Worm (Caenorhabditis elegans) whole organism, L1 larva: ENCODE data around the gene C26F1.3.
A peak's percentile ranks its signal among the peaks of the same experiment; 100 is the strongest.

Experiments used
- F16B12.6 ChIP-seq: fragments of 150-350 bp; optimal IDR thresholded peaks from 2 replicates; lab custom pipeline; 2014; ENCODE audit warnings: missing biosample characterization, missing genetic modification characterization
- Y116A8C.19 ChIP-seq: sonication (generic microtip); optimal IDR thresholded peaks from 2 replicates; lab custom pipeline; 2016; ENCODE audit warnings: missing compliant biosample characterization, missing genetic modification characterization, borderline replicate concordance
- ama-1 ChIP-seq: fragments of 150-350 bp; optimal IDR thresholded peaks from 2 replicates; lab custom pipeline; 2014
- blmp-1 ChIP-seq: fragments of 150-350 bp; optimal IDR thresholded peaks from 2 replicates; lab custom pipeline; 2014; ENCODE audit warnings: missing biosample characterization, missing genetic modification characterization
- dpl-1 ChIP-seq, 3 experiments: fragments of 150-350 bp in 2 of 3; sonication (generic microtip) in 1 of 3; optimal IDR thresholded peaks; 2 replicates each; lab custom pipeline; 2014 to 2017; ENCODE audit warnings: missing biosample characterization in 3 of 3, missing genetic modification characterization in 3 of 3, missing genetic modification reagents in 3 of 3
- efl-1 ChIP-seq, 4 experiments: fragments of 150-350 bp; optimal IDR thresholded peaks in 3 of 4; peaks in 1 of 4; 1 replicate in 1 of 4; 2 replicates in 3 of 4; lab custom pipeline; 2014; ENCODE audit warnings: missing biosample characterization in 2 of 4, missing genetic modification characterization in 2 of 4, missing genetic modification reagents in 2 of 4
- egl-13 ChIP-seq: sonication (generic microtip); optimal IDR thresholded peaks from 2 replicates; lab custom pipeline; 2016; ENCODE audit warnings: missing genotype, missing genetic modification reagents, missing genetic modification characterization, missing compliant biosample characterization
- elt-2 ChIP-seq: sonication (generic microtip); optimal IDR thresholded peaks from 2 replicates; lab custom pipeline; 2016; ENCODE audit warnings: missing genetic modification characterization, mild to moderate bottlenecking, inconsistent platforms, missing compliant biosample characterization, missing genetic modification reagents
- elt-3 ChIP-seq, 6 experiments: fragments of 150-350 bp in 1 of 6; sonication (generic microtip); optimal IDR thresholded peaks; 2 replicates each; lab custom pipeline; 2017 to 2018; ENCODE audit warnings: missing biosample characterization in 6 of 6, missing genetic modification characterization in 6 of 6, inconsistent platforms in 1 of 6
- ets-5 ChIP-seq: fragments of 200-800 bp; sonication (Bioruptor generic); IDR thresholded peaks from 2 replicates; pipeline ENCODE4 v1.3.6; 2022; ENCODE audit warnings: missing genetic modification characterization, missing compliant biosample characterization
- hlh-17 ChIP-seq: fragments of 200-800 bp; sonication (Bioruptor generic); optimal IDR thresholded peaks from 2 replicates; lab custom pipeline; 2018; ENCODE audit warnings: missing genetic modification characterization, mild to moderate bottlenecking, missing compliant biosample characterization, moderate library complexity, borderline replicate concordance
- irx-1 ChIP-seq: sonication (generic microtip); optimal IDR thresholded peaks from 2 replicates; lab custom pipeline; 2016; ENCODE audit warnings: missing genetic modification characterization, missing compliant biosample characterization
- jun-1 ChIP-seq: fragments of 150-350 bp; optimal IDR thresholded peaks from 2 replicates; lab custom pipeline; 2014; ENCODE audit warnings: missing biosample characterization, missing genetic modification reagents, missing genetic modification characterization
- lin-14 ChIP-seq: fragments of 200-800 bp; sonication (Bioruptor generic); optimal IDR thresholded peaks from 2 replicates; lab custom pipeline; 2018; ENCODE audit warnings: mild to moderate bottlenecking, missing genetic modification characterization, moderate library complexity, missing compliant biosample characterization
- lin-15B ChIP-seq: fragments of 150-350 bp; sonication (generic microtip); optimal IDR thresholded peaks from 3 replicates; lab custom pipeline; 2014; ENCODE audit warnings: missing biosample characterization, missing genetic modification characterization
- lin-35 ChIP-seq, 2 experiments: fragments of 150-350 bp; optimal IDR thresholded peaks; 2 replicates each; lab custom pipeline; 2014; ENCODE audit warnings: missing biosample characterization in 2 of 2, missing genetic modification characterization in 2 of 2, missing genetic modification reagents in 2 of 2
- lir-3 ChIP-seq: sonication (generic microtip); optimal IDR thresholded peaks from 2 replicates; lab custom pipeline; 2016; ENCODE audit warnings: mild to moderate bottlenecking, missing genetic modification characterization, moderate library complexity, missing compliant biosample characterization; ENCODE audit not compliant: poor library complexity
- lsy-2 ChIP-seq, 2 experiments: fragments of 150-350 bp; optimal IDR thresholded peaks; 2 replicates each; lab custom pipeline; 2014; ENCODE audit warnings: missing biosample characterization in 2 of 2, missing genetic modification characterization in 2 of 2
- mdl-1 ChIP-seq, 2 experiments: fragments of 150-350 bp; optimal IDR thresholded peaks; 2 replicates each; lab custom pipeline; 2014 to 2017; ENCODE audit warnings: missing biosample characterization in 2 of 2, missing genetic modification characterization in 2 of 2, inconsistent platforms in 1 of 2
- mef-2 ChIP-seq: fragments of 150-350 bp; optimal IDR thresholded peaks from 2 replicates; lab custom pipeline; 2014; ENCODE audit warnings: missing biosample characterization, missing genetic modification characterization
- nhr-19 ChIP-seq: fragments of 200-800 bp; sonication (Bioruptor generic); conservative IDR thresholded peaks from 2 replicates; pipeline ENCODE4 v1.3.6; 2022; ENCODE audit warnings: missing genetic modification characterization, missing compliant biosample characterization
- nhr-76 ChIP-seq: sonication (generic microtip); optimal IDR thresholded peaks from 2 replicates; lab custom pipeline; 2017; ENCODE audit warnings: missing biosample characterization, missing genetic modification characterization
- pqm-1 ChIP-seq: sonication (generic microtip); optimal IDR thresholded peaks from 3 replicates; lab custom pipeline; 2017; ENCODE audit warnings: missing biosample characterization, missing genetic modification characterization
- rnt-1 ChIP-seq: sonication (generic microtip); optimal IDR thresholded peaks from 2 replicates; lab custom pipeline; 2016; ENCODE audit warnings: mild to moderate bottlenecking, missing genetic modification characterization, moderate library complexity, missing compliant biosample characterization
- tlp-1 ChIP-seq: fragments of 150-350 bp; optimal IDR thresholded peaks from 2 replicates; lab custom pipeline; 2014; ENCODE audit warnings: missing biosample characterization, missing genetic modification characterization
- unc-30 ChIP-seq: sonication (generic microtip); optimal IDR thresholded peaks from 2 replicates; lab custom pipeline; 2017; ENCODE audit warnings: missing biosample characterization, missing genetic modification characterization
- unc-62 ChIP-seq: fragments of 150-350 bp; optimal IDR thresholded peaks from 2 replicates; lab custom pipeline; 2014; ENCODE audit warnings: missing biosample characterization, missing genetic modification reagents, missing genetic modification characterization
- unc-98 ChIP-seq: fragments of 200-800 bp; sonication (Bioruptor generic); IDR thresholded peaks from 2 replicates; pipeline ENCODE4 v1.3.6; 2022; ENCODE audit warnings: missing genetic modification characterization, missing compliant biosample characterization
- zag-1 ChIP-seq: fragments of 150-350 bp; optimal IDR thresholded peaks from 2 replicates; lab custom pipeline; 2014; ENCODE audit warnings: missing biosample characterization, missing genetic modification characterization
- zip-4 ChIP-seq: fragments of 200-800 bp; sonication (Bioruptor generic); optimal IDR thresholded peaks from 2 replicates; lab custom pipeline; 2018; ENCODE audit warnings: mild to moderate bottlenecking, missing genetic modification characterization, moderate library complexity, missing compliant biosample characterization

C26F1.3 gene

DNA sequence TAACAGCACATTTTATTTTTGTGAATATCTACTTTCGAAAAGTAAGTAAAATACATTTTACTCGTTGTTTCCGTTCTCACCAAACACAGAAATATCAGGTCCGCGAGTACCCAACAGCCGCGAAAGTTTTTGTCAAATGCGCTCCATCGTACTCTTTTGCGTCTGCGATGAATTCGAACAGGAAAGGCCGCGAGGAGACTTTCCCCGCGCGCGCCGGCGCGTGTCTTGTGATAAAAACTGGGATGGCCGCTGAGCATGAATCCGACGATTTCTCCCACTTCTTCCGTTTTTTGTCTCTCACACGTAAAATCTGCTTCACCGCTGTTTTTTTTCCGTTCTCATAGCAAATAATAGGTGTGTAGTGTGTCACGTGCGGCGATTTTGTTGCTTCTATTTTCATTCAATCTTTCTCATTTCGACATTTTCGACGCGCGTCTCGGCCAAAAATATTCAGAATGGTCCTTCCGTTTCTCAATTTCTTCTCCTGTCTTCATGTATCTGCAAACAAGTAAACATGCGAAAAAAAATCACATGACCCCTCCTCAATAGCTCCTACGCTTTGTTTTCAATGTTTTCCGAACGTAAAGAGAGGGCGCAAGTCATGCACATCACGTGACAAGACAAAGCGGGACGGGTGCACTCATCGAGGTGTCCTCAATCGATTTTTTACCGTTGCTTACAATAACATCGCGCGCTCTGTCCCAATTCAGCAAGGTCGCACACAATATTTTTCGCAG lies 27.1 kb downstream of the C26F1.3 start, which contains the start of gene uvs-1 (continued):
- TF ChIP-seq lin-15B (tag; lab: Kevin White, UChicago) (peak; percentile 59), zip-4 (GFP tag; lab: Kevin White, UChicago) (no peak), tlp-1 (tag; lab: Kevin White, UChicago) (no peak), lin-35 (GFP tag; optimal IDR thresholded peaks at IDR 0.05; lab: Kevin White, UChicago) (peak; percentile 50 to 57), ets-5 (GFP tag; lab: Robert Waterston, UW) (no peak), dpl-1 (GFP tag; optimal IDR thresholded peaks at IDR 0.05; lab: Kevin White, UChicago) (peak; percentile 33 to 73 (median 38)), irx-1 (peak; percentile 46), lir-3 (tag; lab: Kevin White, UChicago) (no peak), jun-1 (no peak), Y116A8C.19 (tag; lab: Kevin White, UChicago) (no peak), unc-98 (no peak)

ce11 chrV:7804801-7805163 lies 27.7 kb downstream of the C26F1.3 start, which contains the start of gene xpo-1:
TSS of gene xpo-1 (plus strand) at chrV:7805064.
- TF ChIP-seq pqm-1 (tag; lab: Kevin White, UChicago): no peak
- TF ChIP-seq rnt-1: no peak
- peak in 1 of 6 experiments; percentile 18 for TF ChIP-seq elt-3 (tag; optimal IDR thresholded peaks at IDR 0.05; lab: Kevin White, UChicago)
- no peak for TF ChIP-seq ets-5 (GFP tag; lab: Robert Waterston, UW)
- peak; percentile 19 for TF ChIP-seq blmp-1
- no peak for TF ChIP-seq nhr-19 (GFP tag; lab: Robert Waterston, UW)
- TF ChIP-seq F16B12.6 (tag; lab: Kevin White, UChicago): no peak
- TF ChIP-seq efl-1 (optimal IDR thresholded peaks at IDR 0.05; lab: Kevin White, UChicago): no peak
- TF ChIP-seq efl-1 (GFP tag; optimal IDR thresholded peaks at IDR 0.05 in 1 of 2; lab: Kevin White, UChicago): peak in 1 of 2 experiments; percentile 20
- TF ChIP-seq lsy-2 (tag; optimal IDR thresholded peaks at IDR 0.05; lab: Kevin White, UChicago): no peak
- TF ChIP-seq unc-30 (tag; lab: Kevin White, UChicago): no peak
- no peak for TF ChIP-seq tlp-1 (tag; lab: Kevin White, UChicago)
- TF ChIP-seq egl-13 (tag; lab: Kevin White, UChicago): no peak
- TF ChIP-seq ama-1 (lab: Kevin White, UChicago): no peak
- no peak for TF ChIP-seq hlh-17 (GFP tag; lab: Kevin White, UChicago)
- TF ChIP-seq lir-3 (tag; lab: Kevin White, UChicago): no peak
- TF ChIP-seq unc-62 (GFP tag; lab: Kevin White, UChicago): no peak
- TF ChIP-seq mef-2 (tag; lab: Kevin White, UChicago): no peak
- TF ChIP-seq mdl-1 (tag; optimal IDR thresholded peaks at IDR 0.05; lab: Kevin White, UChicago): no peak
- no peak for TF ChIP-seq lin-14 (GFP tag; lab: Kevin White, UChicago)
- no peak for TF ChIP-seq elt-2
- no peak for TF ChIP-seq nhr-76 (tag; lab: Kevin White, UChicago)
- no peak for TF ChIP-seq lin-35 (GFP tag; optimal IDR thresholded peaks at IDR 0.05; lab: Kevin White, UChicago)
- TF ChIP-seq, all 84 proteins: peak for 3

DNA sequence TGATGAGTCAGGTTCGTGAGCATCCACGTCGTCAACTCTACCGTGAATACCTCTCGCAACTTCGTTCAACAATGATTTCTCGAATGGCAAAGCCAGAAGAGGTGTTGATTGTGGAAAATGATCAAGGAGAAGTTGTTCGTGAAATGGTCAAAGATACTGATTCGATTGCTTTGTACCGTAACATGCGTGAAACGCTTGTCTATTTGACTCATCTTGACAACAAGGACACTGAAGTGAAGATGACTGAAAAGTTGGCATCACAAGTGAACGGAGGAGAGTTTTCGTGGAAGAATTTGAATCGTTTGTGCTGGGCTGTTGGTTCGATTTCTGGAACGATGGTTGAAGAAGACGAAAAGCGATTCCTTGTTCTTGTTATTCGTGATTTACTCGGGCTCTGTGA lies 29.5 kb downstream of the C26F1.3 start:
- TF ChIP-seq zag-1 (no peak), dpl-1 (GFP tag; optimal IDR thresholded peaks at IDR 0.05; lab: Kevin White, UChicago) (no peak)

DNA sequence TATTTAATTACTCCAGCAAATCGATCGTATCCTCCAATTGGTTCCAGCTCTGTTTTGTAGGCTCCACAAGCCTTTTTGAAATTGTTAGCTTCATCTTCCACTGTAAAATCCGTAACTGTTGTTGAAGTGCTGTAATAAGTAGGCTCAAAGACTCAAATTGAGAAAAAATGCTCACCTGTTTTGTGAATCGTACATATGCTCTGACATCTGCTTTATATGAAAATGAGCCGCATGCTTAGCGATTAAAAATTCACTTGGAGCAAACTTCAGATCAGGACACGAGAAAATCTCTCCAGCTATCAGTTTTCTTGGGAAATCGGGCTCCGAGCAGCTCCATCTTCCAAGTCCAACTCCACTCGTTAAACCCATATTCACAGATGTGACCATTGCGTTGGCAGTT lies 31.3 kb downstream of the C26F1.3 start:
- TF ChIP-seq zip-4 (GFP tag; lab: Kevin White, UChicago) (no peak), efl-1 (optimal IDR thresholded peaks at IDR 0.05; lab: Kevin White, UChicago) (no peak), efl-1 (GFP tag; optimal IDR thresholded peaks at IDR 0.05 in 1 of 2; lab: Kevin White, UChicago) (peak in 1 of 2 experiments; percentile 59)
